Worm (Caenorhabditis elegans) whole organism, mixed stage, embryonic: ENCODE measurements around the gene C34F6.10.

Experiments
- M03D4.4 ChIP-seq: sonication (generic microtip); optimal IDR thresholded peaks from 2 replicates; lab custom pipeline; 2017; ENCODE audit warnings: mild to moderate bottlenecking, missing genetic modification characterization, missing compliant biosample characterization
- bed-3 ChIP-seq: fragments of 200-800 bp; sonication (Bioruptor generic); optimal IDR thresholded peaks from 3 replicates; lab custom pipeline; 2018; ENCODE audit warnings: mild to moderate bottlenecking, missing genetic modification characterization, moderate library complexity, missing compliant biosample characterization
- blmp-1 ChIP-seq: fragments of 150-350 bp; optimal IDR thresholded peaks from 2 replicates; lab custom pipeline; 2014; ENCODE audit warnings: missing biosample characterization, missing genetic modification characterization
- ceh-39 ChIP-seq: fragments of 150-350 bp; optimal IDR thresholded peaks from 2 replicates; lab custom pipeline; 2014; ENCODE audit warnings: missing biosample characterization, missing genetic modification characterization
- ceh-43 ChIP-seq: fragments of 200-800 bp; sonication (Bioruptor generic); optimal IDR thresholded peaks from 2 replicates; lab custom pipeline; 2018; ENCODE audit warnings: mild to moderate bottlenecking, missing genetic modification characterization, moderate library complexity, missing compliant biosample characterization
- ceh-83 ChIP-seq: fragments of 200-800 bp; sonication (Bioruptor generic); optimal IDR thresholded peaks from 2 replicates; lab custom pipeline; 2018; ENCODE audit warnings: mild to moderate bottlenecking, missing genetic modification characterization, missing compliant biosample characterization
- ces-1 ChIP-seq: fragments of 150-350 bp; optimal IDR thresholded peaks from 2 replicates; lab custom pipeline; 2014; ENCODE audit warnings: missing biosample characterization, missing genetic modification reagents, missing genetic modification characterization
- cnd-1 ChIP-seq: fragments of 200-800 bp; sonication (Bioruptor generic); optimal IDR thresholded peaks from 2 replicates; lab custom pipeline; 2018; ENCODE audit warnings: mild to moderate bottlenecking, missing genetic modification characterization, missing compliant biosample characterization
- elt-1 ChIP-seq: sonication (generic microtip); optimal IDR thresholded peaks from 2 replicates; lab custom pipeline; 2017; ENCODE audit warnings: missing genetic modification characterization, mild to moderate bottlenecking, missing compliant biosample characterization, antibody characterized with exemption, moderate library complexity, borderline replicate concordance; ENCODE audit not compliant: insufficient read depth
- elt-3 ChIP-seq: fragments of 150-350 bp; optimal IDR thresholded peaks from 2 replicates; lab custom pipeline; 2014; ENCODE audit warnings: missing biosample characterization, missing genetic modification characterization
- flh-1 ChIP-seq: fragments of 200-800 bp; sonication (Bioruptor generic); optimal IDR thresholded peaks from 2 replicates; lab custom pipeline; 2018; ENCODE audit warnings: mild to moderate bottlenecking, missing genetic modification characterization, moderate library complexity, missing compliant biosample characterization
- ham-2 ChIP-seq: fragments of 200-800 bp; sonication (Bioruptor generic); optimal IDR thresholded peaks from 2 replicates; lab custom pipeline; 2018; ENCODE audit warnings: mild to moderate bottlenecking, missing genetic modification characterization, missing compliant biosample characterization
- hlh-1 ChIP-seq: fragments of 150-350 bp; optimal IDR thresholded peaks from 2 replicates; lab custom pipeline; 2014; ENCODE audit warnings: missing biosample characterization, missing genetic modification reagents, missing genetic modification characterization
- lin-13 ChIP-seq: fragments of 150-350 bp; optimal IDR thresholded peaks from 2 replicates; lab custom pipeline; 2014; ENCODE audit warnings: missing biosample characterization, missing genetic modification characterization
- lin-32 ChIP-seq: fragments of 200-800 bp; sonication (Bioruptor generic); optimal IDR thresholded peaks from 2 replicates; lab custom pipeline; 2018; ENCODE audit warnings: mild to moderate bottlenecking, missing genetic modification characterization, missing compliant biosample characterization
- lsy-2 ChIP-seq: fragments of 150-350 bp; optimal IDR thresholded peaks from 2 replicates; lab custom pipeline; 2014; ENCODE audit warnings: missing biosample characterization, missing genetic modification characterization
- mab-5 ChIP-seq: fragments of 150-350 bp; optimal IDR thresholded peaks from 2 replicates; lab custom pipeline; 2014; ENCODE audit warnings: missing biosample characterization, missing genetic modification characterization
- mep-1 ChIP-seq: fragments of 150-350 bp; optimal IDR thresholded peaks from 2 replicates; lab custom pipeline; 2017; ENCODE audit warnings: missing biosample characterization, missing genetic modification reagents, missing genetic modification characterization, inconsistent platforms
- mls-2 ChIP-seq: sonication (generic microtip); optimal IDR thresholded peaks from 2 replicates; lab custom pipeline; 2016; ENCODE audit warnings: mild to moderate bottlenecking, missing genetic modification characterization, moderate library complexity, missing compliant biosample characterization
- nhr-12 ChIP-seq: fragments of 150-350 bp; optimal IDR thresholded peaks from 2 replicates; lab custom pipeline; 2014; ENCODE audit warnings: missing biosample characterization, missing genetic modification characterization
- nhr-2 ChIP-seq: fragments of 150-350 bp; optimal IDR thresholded peaks from 2 replicates; lab custom pipeline; 2014; ENCODE audit warnings: missing biosample characterization, missing genetic modification characterization
- nhr-237 ChIP-seq: fragments of 150-350 bp; optimal IDR thresholded peaks from 2 replicates; lab custom pipeline; 2014; ENCODE audit warnings: missing biosample characterization, missing genetic modification characterization
- nhr-28 ChIP-seq: fragments of 150-350 bp; optimal IDR thresholded peaks from 2 replicates; lab custom pipeline; 2014; ENCODE audit warnings: missing biosample characterization, missing genetic modification characterization
- nhr-76 ChIP-seq: sonication (generic microtip); optimal IDR thresholded peaks from 2 replicates; lab custom pipeline; 2017; ENCODE audit warnings: missing biosample characterization, missing genetic modification characterization
- pha-4 ChIP-seq: fragments of 150-350 bp; optimal IDR thresholded peaks from 2 replicates; lab custom pipeline; 2018; ENCODE audit warnings: missing biosample characterization, missing genetic modification reagents, missing genetic modification characterization
- sem-2 ChIP-seq: fragments of 200-800 bp; sonication (Bioruptor generic); optimal IDR thresholded peaks from 2 replicates; lab custom pipeline; 2018; ENCODE audit warnings: mild to moderate bottlenecking, missing genetic modification characterization, missing compliant biosample characterization
- snpc-4 ChIP-seq: fragments of 150-350 bp; optimal IDR thresholded peaks from 2 replicates; lab custom pipeline; 2014; ENCODE audit warnings: missing biosample characterization, missing genetic modification characterization
- sptf-1 ChIP-seq: sonication (generic microtip); optimal IDR thresholded peaks from 2 replicates; lab custom pipeline; 2017; ENCODE audit warnings: mild to moderate bottlenecking, missing genetic modification characterization, moderate library complexity, missing compliant biosample characterization
- tbx-8 ChIP-seq: fragments of 200-800 bp; sonication (Bioruptor generic); optimal IDR thresholded peaks from 2 replicates; lab custom pipeline; 2018; ENCODE audit warnings: mild to moderate bottlenecking, missing genetic modification characterization, moderate library complexity, missing compliant biosample characterization
- unc-120 ChIP-seq: sonication (generic microtip); optimal IDR thresholded peaks from 2 replicates; lab custom pipeline; 2017; ENCODE audit warnings: missing genetic modification characterization, missing compliant biosample characterization; ENCODE audit not compliant: poor library complexity, severe bottlenecking
- unc-39 ChIP-seq: fragments of 150-350 bp; optimal IDR thresholded peaks from 2 replicates; lab custom pipeline; 2014; ENCODE audit warnings: missing biosample characterization, missing genetic modification characterization
- unc-62 ChIP-seq: fragments of 150-350 bp; optimal IDR thresholded peaks from 2 replicates; lab custom pipeline; 2014; ENCODE audit warnings: missing biosample characterization, missing genetic modification reagents, missing genetic modification characterization
- zip-8 ChIP-seq: fragments of 150-350 bp; optimal IDR thresholded peaks from 2 replicates; lab custom pipeline; 2014; ENCODE audit warnings: missing biosample characterization, missing genetic modification characterization
- ztf-11 ChIP-seq: fragments of 150-350 bp; optimal IDR thresholded peaks from 2 replicates; lab custom pipeline; 2014; ENCODE audit warnings: missing biosample characterization, missing genetic modification characterization

C34F6.10 gene

DNA sequence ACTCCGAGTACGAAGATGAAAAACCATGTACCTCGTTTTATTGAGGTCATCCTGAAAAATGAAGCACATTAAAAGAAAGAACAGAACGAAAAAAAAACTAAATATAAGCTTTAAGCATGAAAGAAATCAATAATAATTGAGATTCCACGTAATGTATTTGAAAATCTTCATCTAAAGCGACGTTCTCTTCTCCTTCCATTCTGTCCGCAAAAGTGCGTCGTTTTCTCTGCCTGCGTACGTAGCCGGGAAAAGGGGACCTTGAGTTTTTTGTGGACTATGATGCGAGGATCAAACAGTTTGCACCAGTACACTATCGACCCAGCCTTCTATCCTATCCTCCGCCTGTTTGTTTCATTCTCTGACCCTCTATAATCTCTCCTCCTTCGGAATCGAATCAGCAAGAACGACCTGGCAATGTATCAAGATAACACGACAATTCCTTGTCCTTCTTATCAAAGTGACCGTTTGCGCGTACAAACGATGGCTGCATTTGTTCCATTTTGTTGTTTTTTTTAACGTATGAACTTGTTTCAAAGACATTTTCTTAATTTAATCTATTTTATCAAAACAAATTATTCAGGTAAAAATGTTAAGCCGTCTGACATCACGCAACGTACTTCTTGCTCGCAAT, 24.9 kb downstream of the C34F6.10 start, which contains the start of the genes C34F6.7 and idh-2:
Gene C34F6.7 (minus strand): TSS at position 51 of the 631 bp plus-strand sequence.
Gene idh-2 (plus strand): TSS at position 581 of the 631 bp plus-strand sequence.
- peak; percentile 38 for TF ChIP-seq nhr-2 (tag; lab: Kevin White, UChicago)
- no peak for TF ChIP-seq nhr-12 (tag; lab: Kevin White, UChicago)
- TF ChIP-seq lsy-2 (tag; lab: Kevin White, UChicago), result no peak
- peak; percentile 10 for TF ChIP-seq hlh-1
- TF ChIP-seq ztf-11 (tag; lab: Kevin White, UChicago), result no peak
- TF ChIP-seq sem-2 (GFP tag; lab: Kevin White, UChicago), result no peak
- TF ChIP-seq ham-2 (GFP tag; lab: Kevin White, UChicago), result peak; percentile 70
- no peak for TF ChIP-seq zip-8
- no peak for TF ChIP-seq unc-39 (tag; lab: Kevin White, UChicago)
- TF ChIP-seq bed-3 (GFP tag; lab: Kevin White, UChicago), result no peak
- TF ChIP-seq flh-1 (GFP tag; lab: Kevin White, UChicago), result no peak
- no peak for TF ChIP-seq nhr-237 (tag; lab: Kevin White, UChicago)
- TF ChIP-seq mab-5 (tag; lab: Kevin White, UChicago), result no peak
- TF ChIP-seq nhr-76 (tag; lab: Kevin White, UChicago), result no peak
- no peak for TF ChIP-seq M03D4.4 (tag; lab: Kevin White, UChicago)
- TF ChIP-seq tbx-8 (GFP tag; lab: Kevin White, UChicago), result no peak
- no peak for TF ChIP-seq lin-13
- TF ChIP-seq unc-62, result no peak
- no peak for TF ChIP-seq ceh-39
- TF ChIP-seq pha-4 (tag; lab: Kevin White, UChicago), result no peak
- TF ChIP-seq mep-1 (tag; lab: Kevin White, UChicago), result peak; percentile 27
- TF ChIP-seq elt-3 (tag; lab: Kevin White, UChicago), result no peak
- TF ChIP-seq cnd-1 (tag; lab: Kevin White, UChicago), result no peak
- no peak for TF ChIP-seq lin-32
- TF ChIP-seq blmp-1 (tag; lab: Kevin White, UChicago), result no peak
- TF ChIP-seq mls-2 (tag; lab: Kevin White, UChicago), result no peak
- TF ChIP-seq sptf-1 (tag; lab: Kevin White, UChicago), result no peak
- no peak for TF ChIP-seq unc-120 (tag; lab: Kevin White, UChicago)
- no peak for TF ChIP-seq nhr-28 (tag; lab: Kevin White, UChicago)
- no peak for TF ChIP-seq ceh-43 (GFP tag; lab: Kevin White, UChicago)

ce11 chrX:11211360-11211759, 29.1 kb downstream of the C34F6.10 start:
- TF ChIP-seq nhr-12 (tag; lab: Kevin White, UChicago), result no peak
- no peak for TF ChIP-seq M03D4.4 (tag; lab: Kevin White, UChicago)
- no peak for TF ChIP-seq unc-39 (tag; lab: Kevin White, UChicago)
- TF ChIP-seq ces-1 (GFP tag; lab: Kevin White, UChicago), result peak; percentile 71
- no peak for TF ChIP-seq unc-120 (tag; lab: Kevin White, UChicago)
- peak; percentile 82 for TF ChIP-seq nhr-2 (tag; lab: Kevin White, UChicago)
- no peak for TF ChIP-seq blmp-1 (tag; lab: Kevin White, UChicago)
- no peak for TF ChIP-seq snpc-4 (tag; lab: Kevin White, UChicago)
- no peak for TF ChIP-seq nhr-237 (tag; lab: Kevin White, UChicago)
- peak; percentile 37 for TF ChIP-seq ceh-43 (GFP tag; lab: Kevin White, UChicago)
- TF ChIP-seq lsy-2 (tag; lab: Kevin White, UChicago), result no peak
- peak; percentile 76 for TF ChIP-seq cnd-1 (tag; lab: Kevin White, UChicago)
- no peak for TF ChIP-seq hlh-1
- TF ChIP-seq lin-32, result peak; percentile 44
- TF ChIP-seq, all 35 proteins: peak for 5

- TF ChIP-seq lsy-2 (tag; lab: Kevin White, UChicago), result no peak
- TF ChIP-seq blmp-1 (tag; lab: Kevin White, UChicago), result no peak
- TF ChIP-seq pha-4 (tag; lab: Kevin White, UChicago), result no peak
- TF ChIP-seq flh-1 (GFP tag; lab: Kevin White, UChicago), result no peak
- TF ChIP-seq cnd-1 (tag; lab: Kevin White, UChicago), result peak; percentile 78
- TF ChIP-seq elt-1 (tag; lab: Kevin White, UChicago), result no peak
- TF ChIP-seq nhr-2 (tag; lab: Kevin White, UChicago), result no peak
- no peak for TF ChIP-seq unc-39 (tag; lab: Kevin White, UChicago)
- TF ChIP-seq snpc-4 (tag; lab: Kevin White, UChicago), result no peak
- no peak for TF ChIP-seq nhr-12 (tag; lab: Kevin White, UChicago)
- TF ChIP-seq M03D4.4 (tag; lab: Kevin White, UChicago), result no peak
- TF ChIP-seq ceh-39, result no peak
- no peak for TF ChIP-seq lin-13
- TF ChIP-seq ceh-43 (GFP tag; lab: Kevin White, UChicago), result no peak
- TF ChIP-seq hlh-1, result peak; percentile 60
- no peak for TF ChIP-seq mls-2 (tag; lab: Kevin White, UChicago)
- TF ChIP-seq nhr-237 (tag; lab: Kevin White, UChicago), result no peak
- TF ChIP-seq bed-3 (GFP tag; lab: Kevin White, UChicago), result no peak
- TF ChIP-seq tbx-8 (GFP tag; lab: Kevin White, UChicago), result no peak
- peak; percentile 65 for TF ChIP-seq lin-32
- no peak for TF ChIP-seq ceh-83 (GFP tag; lab: Kevin White, UChicago)
- TF ChIP-seq nhr-76 (tag; lab: Kevin White, UChicago), result no peak
- TF ChIP-seq nhr-28 (tag; lab: Kevin White, UChicago), result no peak
- peak; percentile 46 for TF ChIP-seq ztf-11 (tag; lab: Kevin White, UChicago)
- no peak for TF ChIP-seq sptf-1 (tag; lab: Kevin White, UChicago)
- no peak for TF ChIP-seq unc-62
- peak; percentile 6 for TF ChIP-seq sem-2 (GFP tag; lab: Kevin White, UChicago)
These were observed 30.0 kb downstream of the C34F6.10 start for ce11 chrX:11210417-11210816.
